Fruit fly (Drosophila melanogaster) whole organism, embryonic: ENCODE measurements around the gene CG42699.
A peak's percentile ranks its signal among the peaks of the same experiment; 100 is the strongest.

Experiments
- Adf1 ChIP-seq: fragments of 200-800 bp; sonication (Bioruptor generic); IDR thresholded peaks from 2 replicates; pipeline ENCODE4 v1.3.6; 2022; ENCODE audit warnings: missing biosample characterization, missing genetic modification characterization
- CG10267 ChIP-seq: fragments of 200-800 bp; sonication (Bioruptor generic); optimal IDR thresholded peaks from 2 replicates; lab custom pipeline; 2018; ENCODE audit warnings: missing biosample characterization, mild to moderate bottlenecking, missing genetic modification characterization, moderate library complexity
- CG10274 ChIP-seq: fragments of 200-800 bp; sonication (Bioruptor generic); optimal IDR thresholded peaks from 3 replicates; lab custom pipeline; 2017; ENCODE audit warnings: missing biosample characterization, mild to moderate bottlenecking, missing genetic modification characterization
- CG10366 ChIP-seq: fragments of 200-800 bp; sonication (Bioruptor generic); IDR thresholded peaks from 2 replicates; pipeline ENCODE4 v1.3.6; 2022; ENCODE audit warnings: missing biosample characterization, missing genetic modification characterization
- CG10431 ChIP-seq: fragments of 200-800 bp; sonication (Bioruptor generic); optimal IDR thresholded peaks from 3 replicates; lab custom pipeline; 2018; ENCODE audit warnings: missing biosample characterization, mild to moderate bottlenecking, missing genetic modification characterization
- CG14441 ChIP-seq: fragments of 200-800 bp; sonication (Bioruptor generic); IDR thresholded peaks from 2 replicates; pipeline ENCODE4 v1.3.6; 2022; ENCODE audit warnings: missing biosample characterization, missing genetic modification characterization
- CG14667 ChIP-seq: fragments of 200-800 bp; sonication (Bioruptor generic); IDR thresholded peaks from 2 replicates; pipeline ENCODE4 v1.3.6; 2022; ENCODE audit warnings: missing biosample characterization, missing genetic modification characterization
- CG16779 ChIP-seq: fragments of 200-800 bp; sonication (Bioruptor generic); IDR thresholded peaks from 2 replicates; pipeline ENCODE4 v1.3.6; 2022; ENCODE audit warnings: missing biosample characterization, missing genetic modification characterization
- CG16863 ChIP-seq: fragments of 200-800 bp; sonication (Bioruptor generic); optimal IDR thresholded peaks from 3 replicates; lab custom pipeline; 2016; ENCODE audit warnings: missing biosample characterization, missing genetic modification characterization
- CG17612 ChIP-seq: fragments of 200-800 bp; sonication (Bioruptor generic); IDR thresholded peaks from 2 replicates; pipeline ENCODE4 v1.3.6; 2022; ENCODE audit warnings: missing biosample characterization, missing genetic modification characterization
- CG18599 ChIP-seq: fragments of 200-800 bp; sonication (Bioruptor generic); optimal IDR thresholded peaks from 3 replicates; lab custom pipeline; 2017; ENCODE audit warnings: missing biosample characterization, missing genetic modification characterization, mild to moderate bottlenecking, moderate library complexity, missing genetic modification reagents
- CG2712 ChIP-seq: fragments of 200-800 bp; optimal IDR thresholded peaks from 3 replicates; lab custom pipeline; 2019; ENCODE audit warnings: missing biosample characterization, mild to moderate bottlenecking, missing genetic modification characterization, moderate library complexity
- CG30020 ChIP-seq: fragments of 200-800 bp; optimal IDR thresholded peaks from 2 replicates; lab custom pipeline; 2019; ENCODE audit warnings: missing biosample characterization, mild to moderate bottlenecking, missing genetic modification characterization, moderate library complexity
- CG34422 ChIP-seq: fragments of 200-800 bp; sonication (Bioruptor generic); IDR thresholded peaks from 3 replicates; pipeline ENCODE4 v1.3.6; 2022; ENCODE audit warnings: missing biosample characterization, missing genetic modification characterization
- CG5180 ChIP-seq: fragments of 200-800 bp; sonication (Bioruptor generic); optimal IDR thresholded peaks from 3 replicates; lab custom pipeline; 2017; ENCODE audit warnings: missing biosample characterization, missing genetic modification characterization, mild to moderate bottlenecking, moderate library complexity, missing genetic modification reagents
- CG5953 ChIP-seq: fragments of 200-800 bp; sonication (Bioruptor generic); IDR thresholded peaks from 2 replicates; pipeline ENCODE4 v1.3.6; 2022; ENCODE audit warnings: missing biosample characterization, missing genetic modification characterization
- CG6272 ChIP-seq: fragments of 200-800 bp; sonication (Bioruptor generic); IDR thresholded peaks from 2 replicates; pipeline ENCODE4 v1.3.6; 2022; ENCODE audit warnings: missing biosample characterization, missing genetic modification characterization
- CG6791 ChIP-seq: fragments of 200-800 bp; sonication (Bioruptor generic); IDR thresholded peaks from 3 replicates; pipeline ENCODE4 v1.3.6; 2022; ENCODE audit warnings: missing biosample characterization, missing genetic modification characterization; ENCODE audit not compliant: partially characterized antibody
- CG7786 ChIP-seq: fragments of 200-800 bp; sonication (Bioruptor generic); optimal IDR thresholded peaks from 2 replicates; lab custom pipeline; 2016; ENCODE audit warnings: missing biosample characterization, missing genetic modification characterization
- CG8388 ChIP-seq: fragments of 200-800 bp; sonication (Bioruptor generic); optimal IDR thresholded peaks from 2 replicates; lab custom pipeline; 2019; ENCODE audit warnings: missing biosample characterization, mild to moderate bottlenecking, missing genetic modification characterization, moderate library complexity
- CrebB ChIP-seq: fragments of 200-800 bp; sonication (Bioruptor generic); optimal IDR thresholded peaks from 3 replicates; lab custom pipeline; 2018; ENCODE audit warnings: missing biosample characterization, mild to moderate bottlenecking, missing genetic modification characterization
- Dll ChIP-seq: fragments of 200-800 bp; sonication (Bioruptor generic); IDR thresholded peaks from 4 replicates; pipeline ENCODE4 v1.3.6; 2022; ENCODE audit warnings: missing biosample characterization, missing genetic modification characterization; ENCODE audit not compliant: partially characterized antibody
- ERR ChIP-seq: fragments of 200-800 bp; sonication (Bioruptor generic); optimal IDR thresholded peaks from 2 replicates; lab custom pipeline; 2016; ENCODE audit warnings: missing biosample characterization, missing genetic modification characterization
- Fer1 ChIP-seq: fragments of 200-800 bp; sonication (Bioruptor generic); optimal IDR thresholded peaks from 2 replicates; lab custom pipeline; 2017; ENCODE audit warnings: missing biosample characterization, mild to moderate bottlenecking, missing genetic modification characterization
- Fer2 ChIP-seq: fragments of 200-800 bp; sonication (Bioruptor generic); optimal IDR thresholded peaks from 2 replicates; lab custom pipeline; 2018; ENCODE audit warnings: missing biosample characterization, mild to moderate bottlenecking, missing genetic modification characterization, moderate library complexity
- Hey ChIP-seq: fragments of 200-800 bp; sonication (Bioruptor generic); optimal IDR thresholded peaks from 3 replicates; lab custom pipeline; 2018; ENCODE audit warnings: missing biosample characterization, mild to moderate bottlenecking, missing genetic modification characterization
- HmgZ ChIP-seq: fragments of 200-800 bp; sonication (Bioruptor generic); optimal IDR thresholded peaks from 2 replicates; lab custom pipeline; 2018; ENCODE audit warnings: missing biosample characterization, mild to moderate bottlenecking, missing genetic modification characterization
- Jarid2 ChIP-seq: fragments of 200-800 bp; sonication (Bioruptor generic); optimal IDR thresholded peaks from 3 replicates; lab custom pipeline; 2017; ENCODE audit warnings: mild to moderate bottlenecking, missing biosample characterization, missing genetic modification reagents, missing genetic modification characterization
- NC2α ChIP-seq: fragments of 200-800 bp; sonication (Bioruptor generic); optimal IDR thresholded peaks from 2 replicates; lab custom pipeline; 2016; ENCODE audit warnings: missing biosample characterization, missing genetic modification characterization
- Nf-YC ChIP-seq: fragments of 200-800 bp; optimal IDR thresholded peaks from 3 replicates; lab custom pipeline; 2019; ENCODE audit warnings: missing biosample characterization, mild to moderate bottlenecking, missing genetic modification characterization, moderate library complexity
- Pdp1 ChIP-seq, 2 experiments: fragments of 200-800 bp; sonication (Bioruptor generic); optimal IDR thresholded peaks; 3 replicates each; lab custom pipeline; 2016; ENCODE audit warnings: missing biosample characterization in 2 of 2, missing genetic modification characterization in 2 of 2, mild to moderate bottlenecking in 1 of 2, moderate library complexity in 1 of 2
- Vsx1 ChIP-seq: fragments of 200-800 bp; sonication (Bioruptor generic); optimal IDR thresholded peaks from 2 replicates; lab custom pipeline; 2017; ENCODE audit warnings: missing biosample characterization, mild to moderate bottlenecking, missing genetic modification characterization, missing genetic modification reagents
- abd-A ChIP-seq: fragments of 200-800 bp; sonication (Bioruptor generic); optimal IDR thresholded peaks from 3 replicates; lab custom pipeline; 2019; ENCODE audit warnings: missing biosample characterization, mild to moderate bottlenecking, missing genetic modification characterization, moderate library complexity
- bigmax ChIP-seq: fragments of 200-800 bp; sonication (Bioruptor generic); optimal IDR thresholded peaks from 2 replicates; lab custom pipeline; 2018; ENCODE audit warnings: missing biosample characterization, mild to moderate bottlenecking, missing genetic modification characterization
- dimm ChIP-seq: fragments of 200-800 bp; sonication (Bioruptor generic); IDR thresholded peaks from 2 replicates; pipeline ENCODE4 v1.3.6; 2022; ENCODE audit warnings: missing biosample characterization, missing genetic modification characterization
- dm ChIP-seq: fragments of 200-800 bp; sonication (Bioruptor generic); optimal IDR thresholded peaks from 3 replicates; lab custom pipeline; 2016; ENCODE audit warnings: missing biosample characterization, missing genetic modification characterization
- emc ChIP-seq: fragments of 200-800 bp; sonication (Bioruptor generic); optimal IDR thresholded peaks from 2 replicates; lab custom pipeline; 2016; ENCODE audit warnings: missing biosample characterization, missing genetic modification characterization
- esg ChIP-seq: fragments of 200-800 bp; sonication (Bioruptor generic); conservative IDR thresholded peaks from 2 replicates; pipeline ENCODE4 v1.3.6; 2022; ENCODE audit warnings: missing biosample characterization, missing genetic modification characterization
- ewg ChIP-seq: fragments of 200-800 bp; sonication (Bioruptor generic); optimal IDR thresholded peaks from 3 replicates; lab custom pipeline; 2017; ENCODE audit warnings: mild to moderate bottlenecking, missing biosample characterization, missing genetic modification reagents, missing genetic modification characterization
- exex ChIP-seq: fragments of 200-800 bp; sonication (Bioruptor generic); optimal IDR thresholded peaks from 4 replicates; lab custom pipeline; 2018; ENCODE audit warnings: missing biosample characterization, mild to moderate bottlenecking, missing genetic modification characterization, moderate library complexity
- gcm2 ChIP-seq: fragments of 200-800 bp; sonication (Bioruptor generic); optimal IDR thresholded peaks from 2 replicates; lab custom pipeline; 2016; ENCODE audit warnings: missing biosample characterization, missing genetic modification characterization
- gro ChIP-seq: fragments of 200-800 bp; sonication (Bioruptor generic); optimal IDR thresholded peaks from 2 replicates; lab custom pipeline; 2016; ENCODE audit warnings: missing biosample characterization, missing genetic modification characterization
- lab ChIP-seq: fragments of 200-800 bp; sonication (Bioruptor generic); optimal IDR thresholded peaks from 3 replicates; lab custom pipeline; 2017; ENCODE audit warnings: missing biosample characterization, missing genetic modification characterization, mild to moderate bottlenecking, moderate library complexity, missing genetic modification reagents
- luna ChIP-seq: fragments of 200-800 bp; sonication (Bioruptor generic); optimal IDR thresholded peaks from 2 replicates; lab custom pipeline; 2016; ENCODE audit warnings: missing biosample characterization, missing genetic modification characterization
- mam ChIP-seq: fragments of 200-800 bp; sonication (Bioruptor generic); optimal IDR thresholded peaks from 3 replicates; lab custom pipeline; 2016; ENCODE audit warnings: missing biosample characterization, missing genetic modification characterization
- seq ChIP-seq: fragments of 200-800 bp; sonication (Bioruptor generic); IDR thresholded peaks from 2 replicates; pipeline ENCODE4 v1.3.6; 2022; ENCODE audit warnings: missing biosample characterization, missing genetic modification characterization
- sna ChIP-seq: fragments of 200-800 bp; sonication (Bioruptor generic); IDR thresholded peaks from 2 replicates; pipeline ENCODE4 v1.3.6; 2022; ENCODE audit warnings: missing biosample characterization, missing genetic modification characterization; ENCODE audit not compliant: partially characterized antibody
- so ChIP-seq: fragments of 200-800 bp; sonication (Bioruptor generic); IDR thresholded peaks from 3 replicates; pipeline ENCODE4 v1.3.6; 2022; ENCODE audit warnings: missing biosample characterization, missing genetic modification characterization
- sqz ChIP-seq: fragments of 200-800 bp; sonication (Bioruptor generic); optimal IDR thresholded peaks from 3 replicates; lab custom pipeline; 2018; ENCODE audit warnings: missing biosample characterization, mild to moderate bottlenecking, missing genetic modification characterization
- tgo ChIP-seq: fragments of 200-800 bp; sonication (Bioruptor generic); IDR thresholded peaks from 3 replicates; pipeline ENCODE4 v1.3.6; 2022; ENCODE audit warnings: missing biosample characterization, missing genetic modification characterization
- wdn ChIP-seq: fragments of 200-800 bp; sonication (Bioruptor generic); IDR thresholded peaks from 2 replicates; pipeline ENCODE4 v1.3.6; 2022; ENCODE audit warnings: missing biosample characterization, missing genetic modification characterization

The CG42699 gene

DNA sequence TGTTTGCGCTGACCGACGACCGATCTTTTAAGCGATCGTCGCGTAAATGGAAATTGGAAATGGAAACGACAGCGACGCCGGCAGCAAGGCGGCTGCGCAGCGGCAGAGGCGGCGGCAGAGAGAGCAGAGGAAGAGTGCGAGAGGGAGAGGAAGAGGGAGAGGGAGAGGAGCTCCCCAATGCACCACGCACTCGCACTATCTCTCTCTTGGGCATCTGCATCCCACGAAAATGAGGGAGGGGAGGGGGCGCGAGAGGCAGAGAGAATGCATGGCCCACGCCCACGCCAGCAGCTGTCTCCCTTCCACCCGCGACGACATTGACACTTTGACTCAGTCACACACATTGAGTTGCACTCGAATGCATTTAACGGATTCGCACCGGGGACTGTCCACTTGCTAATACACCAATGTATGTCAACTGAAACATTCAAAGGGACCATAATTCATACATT, 6.4 kb downstream of the CG42699 start, which contains the start of gene CG3097:
Gene CG3097 (minus strand): TSS at position 51 of the 452 bp plus-strand sequence.
- TF ChIP-seq wdn (GFP tag; lab: Robert Waterston, UW) (no peak), dimm (GFP tag; lab: Robert Waterston, UW) (no peak), CG6791 (GFP tag; lab: Robert Waterston, UW) (peak; percentile 20; the same call in 1 of the 3 replicates), sna (GFP tag; lab: Robert Waterston, UW) (peak; percentile 46; the same call in 1 of the 2 replicates), Fer2 (tag; lab: Kevin White, UChicago) (no peak), gcm2 (GFP tag; lab: Kevin White, UChicago) (no peak), Pdp1 (GFP tag; optimal IDR thresholded peaks at IDR 0.05; lab: Kevin White, UChicago) (no peak), gro (GFP tag; lab: Kevin White, UChicago) (no peak), dm (GFP tag; lab: Kevin White, UChicago) (no peak), CG30020 (no peak), exex (tag; lab: Kevin White, UChicago) (no peak), CG5953 (GFP tag; lab: Robert Waterston, UW) (no peak), Vsx1 (GFP tag; lab: Kevin White, UChicago) (no peak), CG8388 (no peak), HmgZ (tag; lab: Kevin White, UChicago) (no peak), CG2712 (no peak), ERR (GFP tag; lab: Kevin White, UChicago) (no peak), CG16779 (no peak), Dll (GFP tag; lab: Robert Waterston, UW) (no peak), bigmax (GFP tag; lab: Kevin White, UChicago) (no peak), CG10274 (GFP tag; lab: Kevin White, UChicago) (no peak), Hey (tag; lab: Kevin White, UChicago) (no peak), tgo (GFP tag; lab: Robert Waterston, UW) (no peak), luna (GFP tag; lab: Kevin White, UChicago) (no peak), abd-A (no peak), CrebB (tag; lab: Kevin White, UChicago) (no peak), seq (no peak), lab (GFP tag; lab: Kevin White, UChicago) (no peak), CG17612 (GFP tag; lab: Robert Waterston, UW) (no peak), Nf-YC (peak; percentile 19), Fer1 (GFP tag; lab: Kevin White, UChicago) (no peak), Jarid2 (peak; percentile 24), CG34422 (GFP tag; lab: Robert Waterston, UW) (no peak), CG14441 (GFP tag; lab: Robert Waterston, UW) (no peak), CG7786 (no peak), CG14667 (GFP tag; lab: Robert Waterston, UW) (no peak), sqz (no peak), CG5180 (no peak), CG10267 (tag; lab: Kevin White, UChicago) (no peak), ewg (GFP tag; lab: Kevin White, UChicago) (no peak), CG10431 (GFP tag; lab: Kevin White, UChicago) (no peak), CG16863 (GFP tag; lab: Kevin White, UChicago) (no peak), CG10366 (GFP tag; lab: Robert Waterston, UW) (no peak), emc (GFP tag; lab: Kevin White, UChicago) (no peak), mam (GFP tag; lab: Kevin White, UChicago) (no peak), NC2α (GFP tag; lab: Kevin White, UChicago) (no peak), esg (GFP tag; lab: Robert Waterston, UW) (no peak), so (GFP tag; lab: Robert Waterston, UW) (no peak), Adf1 (peak; percentile 74), CG18599 (GFP tag; lab: Kevin White, UChicago) (no peak), CG6272 (GFP tag; lab: Robert Waterston, UW) (no peak)
